Fruit fly (Drosophila melanogaster): ENCODE data around the gene CG42846.

CG42846 gene

DNA sequence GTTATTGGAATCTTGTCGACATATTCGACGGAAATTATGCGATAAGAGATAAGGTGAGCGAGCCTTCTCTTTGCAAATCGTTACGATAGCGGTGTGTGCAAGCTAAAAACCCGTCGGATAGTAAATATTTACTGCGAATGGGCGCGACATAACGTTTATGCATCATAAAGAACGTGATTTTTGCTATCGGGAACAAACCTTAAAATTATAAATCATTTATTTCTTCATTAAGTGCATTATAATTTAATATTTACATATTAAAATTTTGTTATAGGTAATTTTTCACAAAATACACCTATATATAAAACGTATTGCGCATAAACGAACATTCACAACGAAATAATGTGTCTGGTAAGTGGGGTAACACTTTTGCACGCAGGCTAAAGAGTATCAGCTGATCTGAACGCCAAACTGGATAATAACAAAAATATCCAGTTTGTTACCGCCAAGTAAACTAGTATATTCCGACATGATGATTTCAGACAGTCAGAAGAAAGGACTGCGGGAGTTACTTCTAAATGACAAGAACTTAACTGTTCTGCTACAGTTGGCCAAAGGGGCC lies 25.6 kb downstream of the CG42846 start, which contains the start of the genes Gk1 and CG13876 (continued):
- no peak for TF ChIP-seq inv (GFP tag; IDR thresholded peaks at IDR 0.05; ENCODE audit: partially characterized antibody)
- no peak for TF ChIP-seq amos (GFP tag; IDR thresholded peaks at IDR 0.05; ENCODE audit: partially characterized antibody)
- TF ChIP-seq CG2116 (GFP tag; optimal IDR thresholded peaks at IDR 0.05) = peak; percentile 75
- TF ChIP-seq CG11560 (tag; IDR thresholded peaks at IDR 0.05) = peak; percentile 60; the same call in 1 of the 3 replicates
- TF ChIP-seq Vsx1 (GFP tag; optimal IDR thresholded peaks at IDR 0.05) = no peak
- TF ChIP-seq caup (GFP tag; optimal IDR thresholded peaks at IDR 0.05; ENCODE audit: severe bottlenecking) = peak; percentile 95
- TF ChIP-seq CG13894 (tag; optimal IDR thresholded peaks at IDR 0.05) = peak; percentile 98
- TF ChIP-seq bcd (GFP tag; optimal IDR thresholded peaks at IDR 0.05) = peak; percentile 94
- TF ChIP-seq Hmr (GFP tag; optimal IDR thresholded peaks at IDR 0.05) = peak; percentile 98
- TF ChIP-seq mld (GFP tag; IDR thresholded peaks at IDR 0.05; ENCODE audit: partially characterized antibody) = no peak
- no peak for TF ChIP-seq CG34224 (GFP tag; IDR thresholded peaks at IDR 0.05; ENCODE audit: partially characterized antibody)
- TF ChIP-seq lov (optimal IDR thresholded peaks at IDR 0.05) = no peak
- peak; percentile 91 for TF ChIP-seq lov (GFP tag; IDR thresholded peaks at IDR 0.05)
- TF ChIP-seq lola (GFP tag; optimal IDR thresholded peaks at IDR 0.05) = peak in 1 of 3 experiments; percentile 94
- TF ChIP-seq CG17359 (tag; optimal IDR thresholded peaks at IDR 0.05) = peak; percentile 96
- TF ChIP-seq BtbVII (GFP tag; optimal IDR thresholded peaks at IDR 0.05) = peak; percentile 97
- TF ChIP-seq Oaz (GFP tag; IDR thresholded peaks at IDR 0.05) = peak; percentile 91
- peak; percentile 82 for TF ChIP-seq dimm (GFP tag; IDR thresholded peaks at IDR 0.05)
- TF ChIP-seq hb (GFP tag; IDR thresholded peaks at IDR 0.05; ENCODE audit: partially characterized antibody) = no peak
- TF ChIP-seq CG13287 (GFP tag; IDR thresholded peaks at IDR 0.05; ENCODE audit: partially characterized antibody) = peak; percentile 34; the same call in 1 of the 2 replicates
- no peak for TF ChIP-seq Doc2 (GFP tag; IDR thresholded peaks at IDR 0.05)
- peak; percentile 95 for TF ChIP-seq Fer2 (tag; optimal IDR thresholded peaks at IDR 0.05)
- TF ChIP-seq CG5245 (GFP tag; optimal IDR thresholded peaks at IDR 0.05) = peak; percentile 81
- TF ChIP-seq CG34422 (GFP tag; IDR thresholded peaks at IDR 0.05) = peak; percentile 93
- TF ChIP-seq CkIIα-i1 (GFP tag; IDR thresholded peaks at IDR 0.05) = peak; percentile 41; the same call in 1 of the 2 replicates
- TF ChIP-seq trh (GFP tag; optimal IDR thresholded peaks at IDR 0.05) = peak; percentile 77
- TF ChIP-seq Med (GFP tag) = peak; percentile 92
- TF ChIP-seq CG15479 (GFP tag; optimal IDR thresholded peaks at IDR 0.05) = peak; percentile 82
- peak; percentile 97 for TF ChIP-seq Dek (tag; optimal IDR thresholded peaks at IDR 0.05)
- TF ChIP-seq Nf-YC (tag; optimal IDR thresholded peaks at IDR 0.05) = peak; percentile 90
- TF ChIP-seq CG18262 (tag; optimal IDR thresholded peaks at IDR 0.05) = peak; percentile 97
- TF ChIP-seq CG32767 (GFP tag; IDR thresholded peaks at IDR 0.05) = peak; percentile 94
- peak; percentile 69 for TF ChIP-seq CG4854 (GFP tag; optimal IDR thresholded peaks at IDR 0.05)
- peak; percentile 87 for TF ChIP-seq az2 (GFP tag; optimal IDR thresholded peaks at IDR 0.05)
- peak; percentile 25 for TF ChIP-seq zf30C (GFP tag; optimal IDR thresholded peaks at IDR 0.05)
- TF ChIP-seq Pdp1 (GFP tag; optimal IDR thresholded peaks at IDR 0.05) = peak; percentile 48 to 81
- TF ChIP-seq yki (optimal IDR thresholded peaks at IDR 0.05) = no peak
- TF ChIP-seq vfl (GFP tag; optimal IDR thresholded peaks at IDR 0.05) = peak; percentile 70
- no peak for TF ChIP-seq Atf3 (GFP tag; optimal IDR thresholded peaks at IDR 0.05)
- TF ChIP-seq Hr78 (GFP tag; optimal IDR thresholded peaks at IDR 0.05) = no peak
- TF ChIP-seq E2f2 (GFP tag; IDR thresholded peaks at IDR 0.05) = peak; percentile 77
- TF ChIP-seq CG1832 (GFP tag; optimal IDR thresholded peaks at IDR 0.05) = no peak
- TF ChIP-seq phol (tag; optimal IDR thresholded peaks at IDR 0.05) = peak; percentile 96
- TF ChIP-seq Side (GFP tag; optimal IDR thresholded peaks at IDR 0.05) = peak; percentile 45
- peak; percentile 96 for TF ChIP-seq zfh1 (GFP tag; IDR thresholded peaks at IDR 0.05)
- TF ChIP-seq Deaf1 (tag; optimal IDR thresholded peaks at IDR 0.05) = peak; percentile 85
- TF ChIP-seq Ptx1 (GFP tag; IDR thresholded peaks at IDR 0.05) = peak; percentile 93
- TF ChIP-seq CG1024 (GFP tag; IDR thresholded peaks at IDR 0.05) = peak; percentile 74
- peak; percentile 22 for TF ChIP-seq CG1647 (GFP tag; optimal IDR thresholded peaks at IDR 0.05)

Measured in whole organism, embryonic.